In the genomic region with DNA sequence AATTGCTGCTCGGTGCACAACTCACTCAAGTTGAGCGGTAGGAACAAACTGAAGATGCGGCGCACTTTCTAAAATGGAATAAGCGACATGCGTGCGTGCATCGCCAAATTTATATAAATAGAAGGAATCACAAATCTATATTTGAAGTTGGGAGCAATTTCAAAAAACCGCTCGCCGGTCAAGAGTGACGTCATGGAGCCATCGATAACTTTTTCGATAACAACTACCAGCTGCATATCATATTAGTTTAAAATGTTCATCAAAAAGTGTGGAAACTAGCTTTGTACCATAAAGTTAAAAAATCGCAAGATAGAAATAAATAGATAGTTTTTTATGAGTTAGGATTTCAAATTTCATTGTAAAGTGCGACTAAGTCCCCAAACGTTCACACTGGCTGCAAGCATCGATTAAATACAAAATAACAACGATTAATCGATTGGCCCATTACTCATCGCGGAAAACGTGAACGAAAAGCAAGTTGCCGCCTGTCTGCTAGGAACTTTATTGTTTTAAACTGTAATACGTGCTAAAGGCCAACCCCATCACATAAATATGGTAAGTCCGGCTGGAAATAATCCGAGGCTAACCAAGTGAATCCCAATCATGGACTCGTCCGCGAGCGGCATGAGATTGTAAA, we compare ENCODE assay signal across 1 fruit fly cellular context.
TF ChIP-seq lines count a peak whose summit lies in the region.

A gene (minus strand): TSS at position 51 of the 637 bp plus-strand sequence.
A gene (minus strand): TSS at position 51 of the 637 bp plus-strand sequence.
A gene (plus strand): TSS at position 439 of the 637 bp plus-strand sequence.

TF ChIP-seq in whole organism, embryonic, 481 proteins besides CTCF, POLR2A, EP300 and RAD21 (continued from another document and continues in another):
- TF ChIP-seq CG3838 (GFP tag; optimal IDR thresholded peaks at IDR 0.05; lab: Kevin White, UChicago) (no peak), CG6175 (GFP tag; IDR thresholded peaks at IDR 0.05; lab: Robert Waterston, UW) (no peak), CG18011 (GFP tag; optimal IDR thresholded peaks at IDR 0.05; lab: Kevin White, UChicago) (no peak), mld (GFP tag; IDR thresholded peaks at IDR 0.05; lab: Robert Waterston, UW; ENCODE audit: partially characterized antibody) (peak; percentile 49; the same call in 1 of the 3 replicates), CG9437 (GFP tag; optimal IDR thresholded peaks at IDR 0.05; lab: Kevin White, UChicago) (peak; percentile 28), CG2199 (GFP tag; IDR thresholded peaks at IDR 0.05; lab: Robert Waterston, UW) (no peak), CG4820 (GFP tag; optimal IDR thresholded peaks at IDR 0.05; lab: Kevin White, UChicago) (no peak), CG12769 (tag; optimal IDR thresholded peaks at IDR 0.05; lab: Kevin White, UChicago) (no peak), caup (GFP tag; optimal IDR thresholded peaks at IDR 0.05; lab: Kevin White, UChicago; ENCODE audit: severe bottlenecking) (no peak), CG18599 (GFP tag; optimal IDR thresholded peaks at IDR 0.05; lab: Kevin White, UChicago) (no peak), gem (tag; optimal IDR thresholded peaks at IDR 0.05; lab: Kevin White, UChicago) (peak; percentile 32), HLHmδ (GFP tag; optimal IDR thresholded peaks at IDR 0.05; lab: Kevin White, UChicago) (no peak), CG7556 (GFP tag; optimal IDR thresholded peaks at IDR 0.05; lab: Kevin White, UChicago) (no peak), unpg (GFP tag; optimal IDR thresholded peaks at IDR 0.05; lab: Kevin White, UChicago) (no peak), nau (GFP tag; optimal IDR thresholded peaks at IDR 0.05; lab: Kevin White, UChicago) (no peak), CG6854 (GFP tag; optimal IDR thresholded peaks at IDR 0.05; lab: Kevin White, UChicago) (no peak), en (GFP tag; optimal IDR thresholded peaks at IDR 0.05; lab: Kevin White, UChicago) (no peak), CG5180 (GFP tag; optimal IDR thresholded peaks at IDR 0.05; lab: Kevin White, UChicago) (no peak), CG6272 (GFP tag; IDR thresholded peaks at IDR 0.05; lab: Robert Waterston, UW) (no peak), Camta (GFP tag; optimal IDR thresholded peaks at IDR 0.05; lab: Kevin White, UChicago) (no peak), inv (GFP tag; IDR thresholded peaks at IDR 0.05; lab: Robert Waterston, UW; ENCODE audit: partially characterized antibody) (peak; percentile 90), bsh (GFP tag; optimal IDR thresholded peaks at IDR 0.05; lab: Kevin White, UChicago) (no peak), Tbp (GFP tag; optimal IDR thresholded peaks at IDR 0.05; lab: Kevin White, UChicago) (no peak), CG6689 (GFP tag; IDR thresholded peaks at IDR 0.05; lab: Robert Waterston, UW) (no peak), Mrtf (GFP tag; IDR thresholded peaks at IDR 0.05; lab: Robert Waterston, UW) (no peak), Dad (GFP tag; optimal IDR thresholded peaks at IDR 0.05; lab: Kevin White, UChicago) (no peak), CG3847 (GFP tag; IDR thresholded peaks at IDR 0.05; lab: Robert Waterston, UW) (no peak), dpn (GFP tag; optimal IDR thresholded peaks at IDR 0.05; lab: Kevin White, UChicago) (peak; percentile 25 to 45), ro (GFP tag; IDR thresholded peaks at IDR 0.05; lab: Robert Waterston, UW) (no peak), chif (GFP tag; optimal IDR thresholded peaks at IDR 0.05; lab: Kevin White, UChicago) (no peak), Optix (GFP tag; IDR thresholded peaks at IDR 0.05; lab: Robert Waterston, UW) (no peak), CHES-1-like (GFP tag; optimal IDR thresholded peaks at IDR 0.05; lab: Kevin White, UChicago) (peak; percentile 69), CG31224 (GFP tag; IDR thresholded peaks at IDR 0.05; lab: Robert Waterston, UW) (no peak), ftz-f1 (GFP tag; optimal IDR thresholded peaks at IDR 0.05; lab: Kevin White, UChicago) (no peak), HLH3B (GFP tag; IDR thresholded peaks at IDR 0.05; lab: Robert Waterston, UW) (no peak), Antp (GFP tag; optimal IDR thresholded peaks at IDR 0.05; lab: Kevin White, UChicago) (no peak), odd (GFP tag; optimal IDR thresholded peaks at IDR 0.05; lab: Kevin White, UChicago) (no peak), tx (GFP tag; optimal IDR thresholded peaks at IDR 0.05; lab: Kevin White, UChicago) (peak; percentile 62), CG17568 (GFP tag; optimal IDR thresholded peaks at IDR 0.05; lab: Kevin White, UChicago) (no peak), CG12391 (tag; optimal IDR thresholded peaks at IDR 0.05; lab: Kevin White, UChicago) (peak; percentile 40), lola (GFP tag; optimal IDR thresholded peaks at IDR 0.05; lab: Kevin White, UChicago) (no peak), Hmx (GFP tag; optimal IDR thresholded peaks at IDR 0.05; lab: Kevin White, UChicago) (no peak), CG6791 (GFP tag; IDR thresholded peaks at IDR 0.05; lab: Robert Waterston, UW; ENCODE audit: partially characterized antibody) (peak; percentile 88), pzg (GFP tag; optimal IDR thresholded peaks at IDR 0.05; lab: Kevin White, UChicago) (peak; percentile 77), ato (GFP tag; IDR thresholded peaks at IDR 0.05; lab: Robert Waterston, UW; ENCODE audit: partially characterized antibody) (peak; percentile 77), sisA (GFP tag; IDR thresholded peaks at IDR 0.05; lab: Robert Waterston, UW) (no peak), pita (GFP tag; optimal IDR thresholded peaks at IDR 0.05; lab: Kevin White, UChicago) (no peak), br (optimal IDR thresholded peaks at IDR 0.05; lab: Kevin White, UChicago) (no peak), CG8388 (GFP tag; optimal IDR thresholded peaks at IDR 0.05; lab: Kevin White, UChicago) (no peak), CG18764 (GFP tag; optimal IDR thresholded peaks at IDR 0.05; lab: Kevin White, UChicago) (no peak), CG11695 (GFP tag; IDR thresholded peaks at IDR 0.05; lab: Robert Waterston, UW) (no peak), Sry-β (GFP tag; optimal IDR thresholded peaks at IDR 0.05; lab: Kevin White, UChicago) (no peak), Spps (tag; optimal IDR thresholded peaks at IDR 0.05; lab: Kevin White, UChicago) (no peak), ara (GFP tag; IDR thresholded peaks at IDR 0.05; lab: Robert Waterston, UW) (no peak), Blimp-1 (GFP tag; optimal IDR thresholded peaks at IDR 0.05; lab: Kevin White, UChicago) (no peak), HmgZ (tag; optimal IDR thresholded peaks at IDR 0.05; lab: Kevin White, UChicago) (peak; percentile 25), Drgx (GFP tag; IDR thresholded peaks at IDR 0.05; lab: Robert Waterston, UW) (no peak), vnd (GFP tag; IDR thresholded peaks at IDR 0.05; lab: Robert Waterston, UW; ENCODE audit: partially characterized antibody) (peak; percentile 89), tgo (GFP tag; IDR thresholded peaks at IDR 0.05; lab: Robert Waterston, UW) (no peak), ham (GFP tag; IDR thresholded peaks at IDR 0.05; lab: Robert Waterston, UW) (no peak), dm (GFP tag; optimal IDR thresholded peaks at IDR 0.05; lab: Kevin White, UChicago) (peak; percentile 90), CkIIα-i1 (GFP tag; IDR thresholded peaks at IDR 0.05; lab: Robert Waterston, UW) (no peak), CG16779 (GFP tag; IDR thresholded peaks at IDR 0.05; lab: Robert Waterston, UW) (no peak), vvl (GFP tag; IDR thresholded peaks at IDR 0.05; lab: Robert Waterston, UW) (peak; percentile 24; the same call in 1 of the 2 replicates), org-1 (GFP tag; optimal IDR thresholded peaks at IDR 0.05; lab: Kevin White, UChicago) (no peak), CG7786 (GFP tag; optimal IDR thresholded peaks at IDR 0.05; lab: Kevin White, UChicago) (no peak), Hey (tag; optimal IDR thresholded peaks at IDR 0.05; lab: Kevin White, UChicago) (no peak), tna (GFP tag; IDR thresholded peaks at IDR 0.05; lab: Robert Waterston, UW; ENCODE audit: partially characterized antibody) (peak; percentile 92), unc-4 (GFP tag; IDR thresholded peaks at IDR 0.05; lab: Robert Waterston, UW; ENCODE audit: partially characterized antibody) (peak; percentile 92), CG5245 (GFP tag; optimal IDR thresholded peaks at IDR 0.05; lab: Kevin White, UChicago) (no peak), Nf-YC (tag; optimal IDR thresholded peaks at IDR 0.05; lab: Kevin White, UChicago) (peak; percentile 5), BEAF-32 (GFP tag; optimal IDR thresholded peaks at IDR 0.05; lab: Kevin White, UChicago) (peak; percentile 94), CG10274 (GFP tag; optimal IDR thresholded peaks at IDR 0.05; lab: Kevin White, UChicago) (no peak), CG7357 (GFP tag; IDR thresholded peaks at IDR 0.05; lab: Robert Waterston, UW) (peak; percentile 89), CG13296 (GFP tag; optimal IDR thresholded peaks at IDR 0.05; lab: Kevin White, UChicago) (no peak), ERR (GFP tag; optimal IDR thresholded peaks at IDR 0.05; lab: Kevin White, UChicago) (peak; percentile 18), NFAT (GFP tag; IDR thresholded peaks at IDR 0.05; lab: Robert Waterston, UW) (no peak), CG4328 (GFP tag; optimal IDR thresholded peaks at IDR 0.05; lab: Kevin White, UChicago) (no peak), ab (GFP tag; optimal IDR thresholded peaks at IDR 0.05; lab: Kevin White, UChicago) (no peak), CG1603 (tag; optimal IDR thresholded peaks at IDR 0.05; lab: Kevin White, UChicago) (peak; percentile 36), kah (GFP tag; optimal IDR thresholded peaks at IDR 0.05; lab: Kevin White, UChicago) (no peak), Hr78 (GFP tag; optimal IDR thresholded peaks at IDR 0.05; lab: Kevin White, UChicago) (no peak), CrebB (tag; optimal IDR thresholded peaks at IDR 0.05; lab: Kevin White, UChicago) (no peak), Rx (GFP tag; IDR thresholded peaks at IDR 0.05; lab: Robert Waterston, UW) (no peak), emc (GFP tag; optimal IDR thresholded peaks at IDR 0.05; lab: Kevin White, UChicago) (no peak), CG1529 (GFP tag; optimal IDR thresholded peaks at IDR 0.05; lab: Kevin White, UChicago) (no peak), E2f2 (GFP tag; IDR thresholded peaks at IDR 0.05; lab: Robert Waterston, UW) (peak; percentile 85), gsb (GFP tag; IDR thresholded peaks at IDR 0.05; lab: Robert Waterston, UW) (no peak), bowl (GFP tag; IDR thresholded peaks at IDR 0.05; lab: Robert Waterston, UW) (no peak), CG8765 (GFP tag; IDR thresholded peaks at IDR 0.05; lab: Robert Waterston, UW) (no peak), disco-r (GFP tag; optimal IDR thresholded peaks at IDR 0.05; lab: Kevin White, UChicago) (no peak), CG11093 (GFP tag; IDR thresholded peaks at IDR 0.05; lab: Robert Waterston, UW) (no peak), sug (tag; optimal IDR thresholded peaks at IDR 0.05; lab: Kevin White, UChicago) (no peak), ssp (GFP tag; IDR thresholded peaks at IDR 0.05; lab: Robert Waterston, UW) (no peak), ranshi (GFP tag; IDR thresholded peaks at IDR 0.05; lab: Robert Waterston, UW) (no peak), dati (GFP tag; IDR thresholded peaks at IDR 0.05; lab: Robert Waterston, UW) (no peak), lab (GFP tag; optimal IDR thresholded peaks at IDR 0.05; lab: Kevin White, UChicago) (no peak), phol (tag; optimal IDR thresholded peaks at IDR 0.05; lab: Kevin White, UChicago) (peak; percentile 42), CG11696 (GFP tag; IDR thresholded peaks at IDR 0.05; lab: Robert Waterston, UW) (no peak), lmd (GFP tag; IDR thresholded peaks at IDR 0.05; lab: Robert Waterston, UW) (no peak), dmrt11E (tag; optimal IDR thresholded peaks at IDR 0.05; lab: Kevin White, UChicago) (peak; percentile 8), corto (GFP tag; optimal IDR thresholded peaks at IDR 0.05; lab: Kevin White, UChicago) (no peak), CG16815 (GFP tag; optimal IDR thresholded peaks at IDR 0.05; lab: Kevin White, UChicago) (no peak), CG9609 (GFP tag; optimal IDR thresholded peaks at IDR 0.05; lab: Kevin White, UChicago) (peak; percentile 27), CG9727 (GFP tag; optimal IDR thresholded peaks at IDR 0.05; lab: Kevin White, UChicago) (peak; percentile 2), btn (GFP tag; optimal IDR thresholded peaks at IDR 0.05; lab: Kevin White, UChicago) (no peak), yki (optimal IDR thresholded peaks at IDR 0.05; lab: Kevin White, UChicago) (no peak), Bteb2 (GFP tag; optimal IDR thresholded peaks at IDR 0.05; lab: Kevin White, UChicago) (peak; percentile 43), nerfin-1 (tag; optimal IDR thresholded peaks at IDR 0.05; lab: Kevin White, UChicago) (peak; percentile 10), Oli (tag; optimal IDR thresholded peaks at IDR 0.05; lab: Kevin White, UChicago) (no peak), zfh2 (GFP tag; optimal IDR thresholded peaks at IDR 0.05; lab: Kevin White, UChicago) (no peak), CG12659 (GFP tag; optimal IDR thresholded peaks at IDR 0.05; lab: Kevin White, UChicago) (peak; percentile 53), hbn (GFP tag; IDR thresholded peaks at IDR 0.05; lab: Robert Waterston, UW; ENCODE audit: partially characterized antibody) (peak; percentile 95), pum (GFP tag; optimal IDR thresholded peaks at IDR 0.05; lab: Kevin White, UChicago) (peak; percentile 16), CG3995 (GFP tag; optimal IDR thresholded peaks at IDR 0.05; lab: Kevin White, UChicago) (peak; percentile 90), CG31365 (tag; optimal IDR thresholded peaks at IDR 0.05; lab: Kevin White, UChicago) (no peak), dmrt99B (tag; optimal IDR thresholded peaks at IDR 0.05; lab: Kevin White, UChicago) (no peak), CG14014 (GFP tag; IDR thresholded peaks at IDR 0.05; lab: Robert Waterston, UW) (no peak), CG14860 (GFP tag; IDR thresholded peaks at IDR 0.05; lab: Robert Waterston, UW; ENCODE audit: partially characterized antibody) (peak; percentile 92), pb (GFP tag; optimal IDR thresholded peaks at IDR 0.05; lab: Kevin White, UChicago) (no peak), Dp (GFP tag; optimal IDR thresholded peaks at IDR 0.05; lab: Kevin White, UChicago) (peak; percentile 79), Lhr (GFP tag; optimal IDR thresholded peaks at IDR 0.05; lab: Kevin White, UChicago) (no peak), sim (GFP tag; IDR thresholded peaks at IDR 0.05; lab: Robert Waterston, UW) (no peak), slbo (GFP tag; IDR thresholded peaks at IDR 0.05; lab: Robert Waterston, UW) (peak; percentile 14; the same call in 1 of the 2 replicates), NK7.1 (GFP tag; optimal IDR thresholded peaks at IDR 0.05; lab: Kevin White, UChicago) (no peak), Ets65A (GFP tag; lab: Kevin White, UChicago) (no peak), amos (GFP tag; IDR thresholded peaks at IDR 0.05; lab: Robert Waterston, UW; ENCODE audit: partially characterized antibody) (peak; percentile 91), Sin3A (optimal IDR thresholded peaks at IDR 0.05; lab: Kevin White, UChicago) (peak; percentile 91)
